Fruit fly (Drosophila melanogaster) whole organism, embryonic: ENCODE data around the gene Top3alpha.

ENCODE experiments used
- B-H2 ChIP-seq: fragments of 200-800 bp; sonication (Bioruptor generic); optimal IDR thresholded peaks from 2 replicates; lab custom pipeline; 2018; ENCODE audit warnings: missing biosample characterization, mild to moderate bottlenecking, missing genetic modification characterization
- Blimp-1 ChIP-seq: fragments of 200-800 bp; sonication (Bioruptor generic); optimal IDR thresholded peaks from 3 replicates; lab custom pipeline; 2018; ENCODE audit warnings: missing biosample characterization, missing genetic modification characterization, mild to moderate bottlenecking, moderate library complexity, missing genetic modification reagents
- C15 ChIP-seq: fragments of 200-800 bp; sonication (Bioruptor generic); IDR thresholded peaks from 3 replicates; pipeline ENCODE4 v1.3.6; 2022; ENCODE audit warnings: missing biosample characterization, missing genetic modification characterization
- CG10267 ChIP-seq: fragments of 200-800 bp; sonication (Bioruptor generic); optimal IDR thresholded peaks from 2 replicates; lab custom pipeline; 2018; ENCODE audit warnings: missing biosample characterization, mild to moderate bottlenecking, missing genetic modification characterization, moderate library complexity
- CG11695 ChIP-seq: fragments of 200-800 bp; sonication (Bioruptor generic); IDR thresholded peaks from 3 replicates; pipeline ENCODE4 v1.3.6; 2022; ENCODE audit warnings: missing biosample characterization, missing genetic modification characterization
- CG11696 ChIP-seq: fragments of 200-800 bp; sonication (Bioruptor generic); IDR thresholded peaks from 2 replicates; pipeline ENCODE4 v1.3.6; 2022; ENCODE audit warnings: missing biosample characterization, missing genetic modification characterization
- CG11723 ChIP-seq: fragments of 200-800 bp; sonication (Bioruptor generic); optimal IDR thresholded peaks from 2 replicates; lab custom pipeline; 2017; ENCODE audit warnings: missing biosample characterization, mild to moderate bottlenecking, missing genetic modification characterization
- CG12391 ChIP-seq: fragments of 200-800 bp; sonication (Bioruptor generic); optimal IDR thresholded peaks from 3 replicates; lab custom pipeline; 2018; ENCODE audit warnings: missing biosample characterization, mild to moderate bottlenecking, missing genetic modification characterization, moderate library complexity
- CG1647 ChIP-seq: fragments of 200-800 bp; sonication (Bioruptor generic); optimal IDR thresholded peaks from 3 replicates; lab custom pipeline; 2016; ENCODE audit warnings: missing biosample characterization, missing genetic modification characterization
- CG17385 ChIP-seq: fragments of 200-800 bp; sonication (Bioruptor generic); optimal IDR thresholded peaks from 3 replicates; lab custom pipeline; 2018; ENCODE audit warnings: missing biosample characterization, mild to moderate bottlenecking, missing genetic modification characterization
- CG17568 ChIP-seq: fragments of 200-800 bp; sonication (Bioruptor generic); optimal IDR thresholded peaks from 2 replicates; lab custom pipeline; 2018; ENCODE audit warnings: missing biosample characterization, mild to moderate bottlenecking, missing genetic modification characterization, moderate library complexity
- CG2129 ChIP-seq: fragments of 200-800 bp; sonication (Bioruptor generic); IDR thresholded peaks from 2 replicates; pipeline ENCODE4 v1.3.6; 2022; ENCODE audit warnings: missing biosample characterization, missing genetic modification characterization; ENCODE audit not compliant: partially characterized antibody
- CG34224 ChIP-seq: fragments of 200-800 bp; sonication (Bioruptor generic); IDR thresholded peaks from 3 replicates; pipeline ENCODE4 v1.3.6; 2022; ENCODE audit warnings: missing biosample characterization, missing genetic modification characterization; ENCODE audit not compliant: partially characterized antibody
- CG34376 ChIP-seq: fragments of 200-800 bp; sonication (Bioruptor generic); optimal IDR thresholded peaks from 2 replicates; lab custom pipeline; 2018; ENCODE audit warnings: missing biosample characterization, mild to moderate bottlenecking, missing genetic modification characterization
- CG6813 ChIP-seq: fragments of 200-800 bp; sonication (Bioruptor generic); optimal IDR thresholded peaks from 2 replicates; lab custom pipeline; 2017; ENCODE audit warnings: missing biosample characterization, missing genetic modification characterization, mild to moderate bottlenecking, moderate library complexity, missing genetic modification reagents
- CG7786 ChIP-seq: fragments of 200-800 bp; sonication (Bioruptor generic); optimal IDR thresholded peaks from 2 replicates; lab custom pipeline; 2016; ENCODE audit warnings: missing biosample characterization, missing genetic modification characterization
- CG8281 ChIP-seq: fragments of 200-800 bp; sonication (Bioruptor generic); optimal IDR thresholded peaks from 2 replicates; lab custom pipeline; 2018; ENCODE audit warnings: missing biosample characterization, mild to moderate bottlenecking, missing genetic modification characterization, moderate library complexity
- D19B ChIP-seq: fragments of 200-800 bp; sonication (Bioruptor generic); optimal IDR thresholded peaks from 2 replicates; lab custom pipeline; 2017; ENCODE audit warnings: missing biosample characterization, mild to moderate bottlenecking, missing genetic modification characterization
- Eip74EF ChIP-seq, 2 experiments: fragments of 200-800 bp in 1 of 2; fragments of >200 bp in 1 of 2; sonication (Bioruptor generic) in 1 of 2; optimal IDR thresholded peaks; 2 replicates each; lab custom pipeline; 2017 to 2019; ENCODE audit warnings: missing biosample characterization in 2 of 2, missing genetic modification characterization in 2 of 2, mild to moderate bottlenecking in 1 of 2, moderate library complexity in 1 of 2
- Fer3 ChIP-seq: fragments of 200-800 bp; sonication (Bioruptor generic); optimal IDR thresholded peaks from 2 replicates; lab custom pipeline; 2018; ENCODE audit warnings: missing biosample characterization, mild to moderate bottlenecking, missing genetic modification characterization, moderate library complexity
- Gsc ChIP-seq: fragments of 200-800 bp; sonication (Bioruptor generic); IDR thresholded peaks from 2 replicates; pipeline ENCODE4 v1.3.6; 2022; ENCODE audit warnings: missing biosample characterization, missing genetic modification characterization
- Hmr ChIP-seq: fragments of 200-800 bp; sonication (Bioruptor generic); optimal IDR thresholded peaks from 3 replicates; lab custom pipeline; 2017; ENCODE audit warnings: mild to moderate bottlenecking, missing biosample characterization, missing genetic modification reagents, missing genetic modification characterization
- Hr51 ChIP-seq, 2 experiments: fragments of 200-800 bp; sonication (Bioruptor generic); optimal IDR thresholded peaks; 2 replicates in 1 of 2; 3 replicates in 1 of 2; lab custom pipeline; 2016 to 2018; ENCODE audit warnings: missing biosample characterization in 2 of 2, missing genetic modification characterization in 2 of 2, mild to moderate bottlenecking in 1 of 2, moderate library complexity in 1 of 2
- Max ChIP-seq: fragments of 200-800 bp; sonication (Bioruptor generic); optimal IDR thresholded peaks from 2 replicates; lab custom pipeline; 2016; ENCODE audit warnings: missing biosample characterization, mild to moderate bottlenecking, missing genetic modification characterization
- Meics ChIP-seq: fragments of 200-800 bp; sonication (Bioruptor generic); optimal IDR thresholded peaks from 2 replicates; lab custom pipeline; 2017; ENCODE audit warnings: missing biosample characterization, mild to moderate bottlenecking, missing genetic modification characterization
- PHDP ChIP-seq: fragments of 200-800 bp; sonication (Bioruptor generic); optimal IDR thresholded peaks from 3 replicates; lab custom pipeline; 2018; ENCODE audit warnings: missing biosample characterization, mild to moderate bottlenecking, missing genetic modification characterization, moderate library complexity
- Pdp1 ChIP-seq, 2 experiments: fragments of 200-800 bp; sonication (Bioruptor generic); optimal IDR thresholded peaks; 3 replicates each; lab custom pipeline; 2016; ENCODE audit warnings: missing biosample characterization in 2 of 2, missing genetic modification characterization in 2 of 2, mild to moderate bottlenecking in 1 of 2, moderate library complexity in 1 of 2
- Ptx1 ChIP-seq: fragments of 200-800 bp; sonication (Bioruptor generic); IDR thresholded peaks from 2 replicates; pipeline ENCODE4 v1.3.6; 2022; ENCODE audit warnings: missing biosample characterization, missing genetic modification characterization
- Sox102F ChIP-seq: fragments of 200-800 bp; sonication (Bioruptor generic); optimal IDR thresholded peaks from 2 replicates; lab custom pipeline; 2018; ENCODE audit warnings: missing biosample characterization, mild to moderate bottlenecking, missing genetic modification characterization, moderate library complexity
- YL-1 ChIP-seq: fragments of 200-800 bp; sonication (Bioruptor generic); optimal IDR thresholded peaks from 3 replicates; lab custom pipeline; 2017; ENCODE audit warnings: missing biosample characterization, mild to moderate bottlenecking, missing genetic modification characterization
- ab ChIP-seq: fragments of 200-800 bp; sonication (Bioruptor generic); optimal IDR thresholded peaks from 2 replicates; lab custom pipeline; 2016; ENCODE audit warnings: missing biosample characterization, missing genetic modification characterization
- bowl ChIP-seq: fragments of 200-800 bp; sonication (Bioruptor generic); IDR thresholded peaks from 2 replicates; pipeline ENCODE4 v1.3.6; 2022; ENCODE audit warnings: missing biosample characterization, missing genetic modification characterization
- dm ChIP-seq: fragments of 200-800 bp; sonication (Bioruptor generic); optimal IDR thresholded peaks from 3 replicates; lab custom pipeline; 2016; ENCODE audit warnings: missing biosample characterization, missing genetic modification characterization
- fd102C ChIP-seq: fragments of 200-800 bp; sonication (Bioruptor generic); optimal IDR thresholded peaks from 2 replicates; lab custom pipeline; 2018; ENCODE audit warnings: missing biosample characterization, mild to moderate bottlenecking, missing genetic modification characterization, moderate library complexity
- gce ChIP-seq: fragments of 200-800 bp; sonication (Bioruptor generic); IDR thresholded peaks from 3 replicates; pipeline ENCODE4 v1.3.6; 2022; ENCODE audit warnings: missing biosample characterization, missing genetic modification characterization
- gcm ChIP-seq: fragments of 200-800 bp; sonication (Bioruptor generic); optimal IDR thresholded peaks from 2 replicates; lab custom pipeline; 2019; ENCODE audit warnings: missing biosample characterization, mild to moderate bottlenecking, missing genetic modification characterization, moderate library complexity
- gsb ChIP-seq: fragments of 200-800 bp; sonication (Bioruptor generic); IDR thresholded peaks from 2 replicates; pipeline ENCODE4 v1.3.6; 2022; ENCODE audit warnings: missing biosample characterization, missing genetic modification characterization
- jing ChIP-seq: fragments of 200-800 bp; sonication (Bioruptor generic); optimal IDR thresholded peaks from 2 replicates; lab custom pipeline; 2018; ENCODE audit warnings: missing biosample characterization, mild to moderate bottlenecking, missing genetic modification characterization
- mam ChIP-seq: fragments of 200-800 bp; sonication (Bioruptor generic); optimal IDR thresholded peaks from 3 replicates; lab custom pipeline; 2016; ENCODE audit warnings: missing biosample characterization, missing genetic modification characterization
- mirr ChIP-seq: fragments of 200-800 bp; sonication (Bioruptor generic); optimal IDR thresholded peaks from 3 replicates; lab custom pipeline; 2018; ENCODE audit warnings: missing biosample characterization, mild to moderate bottlenecking, missing genetic modification characterization
- nerfin-1 ChIP-seq: fragments of 200-800 bp; sonication (Bioruptor generic); optimal IDR thresholded peaks from 3 replicates; lab custom pipeline; 2019; ENCODE audit warnings: missing biosample characterization, mild to moderate bottlenecking, missing genetic modification characterization, moderate library complexity
- nom ChIP-seq: fragments of 200-800 bp; sonication (Bioruptor generic); optimal IDR thresholded peaks from 2 replicates; lab custom pipeline; 2017; ENCODE audit warnings: missing biosample characterization, missing genetic modification characterization, mild to moderate bottlenecking, moderate library complexity, missing genetic modification reagents
- pita ChIP-seq: fragments of 200-800 bp; sonication (Bioruptor generic); optimal IDR thresholded peaks from 2 replicates; lab custom pipeline; 2017; ENCODE audit warnings: missing biosample characterization, mild to moderate bottlenecking, missing genetic modification characterization
- ranshi ChIP-seq: fragments of 200-800 bp; sonication (Bioruptor generic); IDR thresholded peaks from 2 replicates; pipeline ENCODE4 v1.3.6; 2022; ENCODE audit warnings: missing biosample characterization, missing genetic modification characterization
- slp2 ChIP-seq: fragments of 200-800 bp; sonication (Bioruptor generic); optimal IDR thresholded peaks from 2 replicates; lab custom pipeline; 2016; ENCODE audit warnings: missing biosample characterization, missing genetic modification characterization
- sob ChIP-seq: fragments of 200-800 bp; sonication (Bioruptor generic); IDR thresholded peaks from 2 replicates; pipeline ENCODE4 v1.3.6; 2022; ENCODE audit warnings: missing biosample characterization, missing genetic modification characterization
- tap ChIP-seq: fragments of 200-800 bp; optimal IDR thresholded peaks from 3 replicates; lab custom pipeline; 2019; ENCODE audit warnings: missing biosample characterization, mild to moderate bottlenecking, missing genetic modification characterization, moderate library complexity
- zf30C ChIP-seq: fragments of 200-800 bp; sonication (Bioruptor generic); optimal IDR thresholded peaks from 3 replicates; lab custom pipeline; 2018; ENCODE audit warnings: missing biosample characterization, mild to moderate bottlenecking, missing genetic modification characterization

Top3alpha gene

dm6 chr2L:19546869-19547710 lies 49.1 kb downstream of the Top3alpha start, which contains the start of gene CG10337 (continued):
- TF ChIP-seq ab (no peak), CG11696 (GFP tag; lab: Robert Waterston, UW) (no peak), sob (GFP tag; lab: Robert Waterston, UW) (0 out of 2 replicates have a peak, but pooled peaks have one; percentile 32), tap (peak; percentile 41), Blimp-1 (GFP tag; lab: Kevin White, UChicago) (no peak), PHDP (tag; lab: Kevin White, UChicago) (peak; percentile 55), ranshi (GFP tag; lab: Robert Waterston, UW) (0 out of 2 replicates have a peak, but pooled peaks have one; percentile 11), Sox102F (GFP tag; lab: Kevin White, UChicago) (peak; percentile 57), Ptx1 (peak; percentile 25; the same call in 1 of the 2 replicates), gsb (no peak; the same call in 1 of the 2 replicates), pita (GFP tag; lab: Kevin White, UChicago) (no peak), C15 (GFP tag; lab: Robert Waterston, UW) (no peak), YL-1 (GFP tag; lab: Kevin White, UChicago) (peak; percentile 34), gce (GFP tag; lab: Robert Waterston, UW) (0 out of 3 replicates have a peak, but pooled peaks have one; percentile 44), CG2129 (no peak), slp2 (GFP tag; lab: Kevin White, UChicago) (no peak), Pdp1 (GFP tag; optimal IDR thresholded peaks at IDR 0.05; lab: Kevin White, UChicago) (peak; percentile 18 to 60), Max (GFP tag; lab: Kevin White, UChicago) (no peak), CG12391 (peak; percentile 54), CG17568 (GFP tag; lab: Kevin White, UChicago) (peak; percentile 28), Hmr (GFP tag; lab: Kevin White, UChicago) (peak; percentile 70), dm (GFP tag; lab: Kevin White, UChicago) (peak; percentile 12), CG7786 (GFP tag; lab: Kevin White, UChicago) (peak; percentile 44), Gsc (GFP tag; lab: Robert Waterston, UW) (no peak), Hr51 (GFP tag; optimal IDR thresholded peaks at IDR 0.05; lab: Kevin White, UChicago) (peak in 1 of 2 experiments; percentile 73), CG8281 (tag; lab: Kevin White, UChicago) (no peak), fd102C (GFP tag; lab: Kevin White, UChicago) (no peak), Fer3 (tag; lab: Kevin White, UChicago) (peak; percentile 59), CG11695 (GFP tag; lab: Robert Waterston, UW) (peak; percentile 54; the same call in 1 of the 3 replicates), jing (GFP tag; lab: Kevin White, UChicago) (no peak), mam (peak; percentile 25), CG11723 (GFP tag; lab: Kevin White, UChicago) (peak; percentile 12), CG1647 (GFP tag; lab: Kevin White, UChicago) (peak; percentile 22), B-H2 (GFP tag; lab: Kevin White, UChicago) (peak; percentile 14), nerfin-1 (tag; lab: Kevin White, UChicago) (peak; percentile 34), gcm (GFP tag; lab: Kevin White, UChicago) (peak; percentile 5)

- no peak for TF ChIP-seq bowl
- TF ChIP-seq CG17385: peak; percentile 4
- TF ChIP-seq mirr (GFP tag; lab: Kevin White, UChicago): peak; percentile 53
- TF ChIP-seq CG10267 (tag; lab: Kevin White, UChicago): no peak
- TF ChIP-seq CG6813 (GFP tag; lab: Kevin White, UChicago): no peak
- peak; percentile 36; the same call in 1 of the 3 replicates for TF ChIP-seq CG34224
- peak; percentile 43 for TF ChIP-seq D19B
- peak in 1 of 2 experiments; percentile 7 for TF ChIP-seq Eip74EF (GFP tag; optimal IDR thresholded peaks at IDR 0.05; lab: Kevin White, UChicago)
- TF ChIP-seq zf30C (GFP tag; lab: Kevin White, UChicago): no peak
- peak in 1 of 2 experiments; percentile 39 for TF ChIP-seq Pdp1 (GFP tag; optimal IDR thresholded peaks at IDR 0.05; lab: Kevin White, UChicago)
- no peak for TF ChIP-seq Meics (GFP tag; lab: Kevin White, UChicago)
- TF ChIP-seq nom (GFP tag; lab: Kevin White, UChicago): peak; percentile 2
- peak; percentile 42 for TF ChIP-seq CG34376 (GFP tag; lab: Kevin White, UChicago)
Observed at dm6 chr2L:19548158-19548557, 50.2 kb downstream of the Top3alpha start, which contains the start of gene Tep4. Gene Tep4 (plus strand): TSS chr2L:19548507.
